Worm (Caenorhabditis elegans): Measurements from ENCODE around the gene F35G12.12.

F35G12.12 gene

DNA sequence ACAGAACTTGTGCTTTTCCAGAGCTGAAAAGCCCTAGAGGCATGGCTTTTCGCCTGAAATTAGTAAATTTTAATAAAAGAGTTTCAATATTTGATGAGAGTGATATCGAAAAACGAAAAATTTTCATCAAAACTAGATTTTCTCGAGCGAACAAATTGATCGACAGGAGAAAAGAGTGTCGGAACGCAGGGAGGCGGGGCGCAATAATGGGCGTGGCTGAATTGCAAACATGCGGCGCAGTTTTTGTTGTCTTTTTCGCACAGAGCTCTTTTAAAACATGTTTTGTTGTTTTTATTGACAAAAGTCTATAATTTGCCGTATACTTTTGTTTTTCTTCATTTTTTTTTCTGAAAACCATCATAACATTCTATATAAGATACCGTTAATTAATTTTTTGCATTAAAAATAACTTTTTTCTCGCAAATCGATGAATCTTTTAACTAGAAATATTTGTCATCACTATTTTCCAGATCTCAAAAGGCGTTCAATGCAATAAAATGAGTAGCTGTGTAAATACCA lies 3.2 kb upstream of the F35G12.12 start, which contains the start of the genes sel-5 and wdr-48:
TSS of gene sel-5 (minus strand) at position 53 of the 519 bp plus-strand sequence.
TSS of gene wdr-48 (plus strand) at position 469 of the 519 bp plus-strand sequence.
- TF ChIP-seq lin-13 (GFP tag; optimal IDR thresholded peaks at IDR 0.05): no peak
- no peak for TF ChIP-seq mdl-1 (tag; optimal IDR thresholded peaks at IDR 0.05)
- no peak for TF ChIP-seq fos-1 (tag; optimal IDR thresholded peaks at IDR 0.05)
- TF ChIP-seq elt-1 (tag; optimal IDR thresholded peaks at IDR 0.05): no peak
- TF ChIP-seq nhr-6 (tag; optimal IDR thresholded peaks at IDR 0.05): no peak
- no peak for TF ChIP-seq ama-1 (optimal IDR thresholded peaks at IDR 0.05)
- no peak for TF ChIP-seq nhr-77 (tag; optimal IDR thresholded peaks at IDR 0.05)
- peak; percentile 23 for TF ChIP-seq lin-11 (tag; optimal IDR thresholded peaks at IDR 0.05)
- no peak for TF ChIP-seq Y55F3AM.14 (GFP tag; optimal IDR thresholded peaks at IDR 0.05)
- TF ChIP-seq egl-27 (tag; optimal IDR thresholded peaks at IDR 0.05): no peak
- TF ChIP-seq nhr-21 (tag; optimal IDR thresholded peaks at IDR 0.05): no peak
- TF ChIP-seq dmd-4 (tag; optimal IDR thresholded peaks at IDR 0.05): no peak
- TF ChIP-seq nhr-129 (tag; optimal IDR thresholded peaks at IDR 0.05): no peak
- no peak for TF ChIP-seq ZK546.5 (tag; optimal IDR thresholded peaks at IDR 0.05)
- TF ChIP-seq lin-39 (tag; optimal IDR thresholded peaks at IDR 0.05): no peak
- no peak for TF ChIP-seq ztf-11 (tag; optimal IDR thresholded peaks at IDR 0.05)
- TF ChIP-seq alr-1 (tag; optimal IDR thresholded peaks at IDR 0.05): no peak
- no peak for TF ChIP-seq ztf-1 (GFP tag; conservative IDR thresholded peaks at IDR 0.05)
- no peak for TF ChIP-seq nhr-237 (tag; optimal IDR thresholded peaks at IDR 0.05)
- no peak for TF ChIP-seq zag-1 (tag; optimal IDR thresholded peaks at IDR 0.05)
- TF ChIP-seq mab-5 (tag; optimal IDR thresholded peaks at IDR 0.05): no peak
- TF ChIP-seq nhr-25 (tag; optimal IDR thresholded peaks at IDR 0.05): no peak
- peak; percentile 70 for TF ChIP-seq unc-55 (GFP tag; optimal IDR thresholded peaks at IDR 0.05)
- TF ChIP-seq elt-3 (tag; optimal IDR thresholded peaks at IDR 0.05): no peak
- no peak for TF ChIP-seq blmp-1 (tag; optimal IDR thresholded peaks at IDR 0.05; ENCODE audit: insufficient read depth)
- TF ChIP-seq lsy-2 (tag; optimal IDR thresholded peaks at IDR 0.05): peak in 1 of 2 experiments; percentile 61
- TF ChIP-seq nhr-11 (tag; optimal IDR thresholded peaks at IDR 0.05): no peak
- TF ChIP-seq ceh-16 (tag; optimal IDR thresholded peaks at IDR 0.05): no peak
- TF ChIP-seq gmeb-1 (tag; optimal IDR thresholded peaks at IDR 0.05): peak; percentile 4
- no peak for TF ChIP-seq skn-1 (tag; optimal IDR thresholded peaks at IDR 0.05)
- TF ChIP-seq R02D3.7 (tag; optimal IDR thresholded peaks at IDR 0.05): no peak
- peak; percentile 26 for TF ChIP-seq crh-2 (tag; optimal IDR thresholded peaks at IDR 0.05)
- peak; percentile 42 for TF ChIP-seq F13H6.1 (tag; optimal IDR thresholded peaks at IDR 0.05)
- TF ChIP-seq unc-62 (GFP tag; optimal IDR thresholded peaks at IDR 0.05): no peak
- no peak for TF ChIP-seq peb-1 (tag; optimal IDR thresholded peaks at IDR 0.05)
- TF ChIP-seq unc-39 (tag; optimal IDR thresholded peaks at IDR 0.05): no peak
- no peak for TF ChIP-seq nhr-10 (tag; optimal IDR thresholded peaks at IDR 0.05)
- no peak for TF ChIP-seq aly-2 (tag; optimal IDR thresholded peaks at IDR 0.05)
- peak; percentile 58 for TF ChIP-seq C34F6.9 (tag; optimal IDR thresholded peaks at IDR 0.05)
- TF ChIP-seq sem-4 (tag; optimal IDR thresholded peaks at IDR 0.05): no peak
- no peak for TF ChIP-seq nhr-23 (tag; optimal IDR thresholded peaks at IDR 0.05)
- TF ChIP-seq nhr-12 (tag; optimal IDR thresholded peaks at IDR 0.05): no peak
- TF ChIP-seq sma-3 (GFP tag; optimal IDR thresholded peaks at IDR 0.05): peak; percentile 10
- no peak for TF ChIP-seq ztf-4 (tag; optimal IDR thresholded peaks at IDR 0.05)
- no peak for TF ChIP-seq sma-9 (GFP tag; optimal IDR thresholded peaks at IDR 0.05)
- no peak for TF ChIP-seq sma-9 (tag; optimal IDR thresholded peaks at IDR 0.05)
- TF ChIP-seq mbf-1 (tag; optimal IDR thresholded peaks at IDR 0.05): no peak
- TF ChIP-seq ceh-82 (tag; optimal IDR thresholded peaks at IDR 0.05): no peak
- no peak for TF ChIP-seq snpc-4 (tag; optimal IDR thresholded peaks at IDR 0.05)

All from whole organism, L2 larva.